Worm (Caenorhabditis elegans) whole organism, late embryonic: Measurements from ENCODE around the gene him-17.

Experiments
- C08G9.2 ChIP-seq: sonication (generic microtip); optimal IDR thresholded peaks from 2 replicates; lab custom pipeline; 2016; ENCODE audit warnings: mild to moderate bottlenecking, missing genetic modification characterization, moderate library complexity, missing compliant biosample characterization
- C38D4.7 ChIP-seq: fragments of 200-800 bp; sonication (Bioruptor generic); optimal IDR thresholded peaks from 2 replicates; lab custom pipeline; 2018; ENCODE audit warnings: mild to moderate bottlenecking, missing genetic modification characterization, moderate library complexity, missing compliant biosample characterization
- F13H6.1 ChIP-seq: sonication (generic microtip); optimal IDR thresholded peaks from 2 replicates; lab custom pipeline; 2016; ENCODE audit warnings: missing genetic modification characterization, missing compliant biosample characterization
- K02D7.2 ChIP-seq: sonication (generic microtip); optimal IDR thresholded peaks from 2 replicates; lab custom pipeline; 2017; ENCODE audit warnings: mild to moderate bottlenecking, missing genetic modification characterization, missing compliant biosample characterization
- K09A11.1 ChIP-seq: sonication (generic microtip); optimal IDR thresholded peaks from 2 replicates; lab custom pipeline; 2017; ENCODE audit warnings: antibody characterized with exemption, mild to moderate bottlenecking, missing genetic modification characterization, missing compliant biosample characterization; ENCODE audit not compliant: insufficient read depth
- ceh-18 ChIP-seq: sonication (generic microtip); optimal IDR thresholded peaks from 2 replicates; lab custom pipeline; 2016; ENCODE audit warnings: missing genetic modification characterization, missing compliant biosample characterization
- ceh-19 ChIP-seq: fragments of 200-800 bp; sonication (Bioruptor generic); optimal IDR thresholded peaks from 2 replicates; lab custom pipeline; 2018; ENCODE audit warnings: mild to moderate bottlenecking, missing genetic modification characterization, missing compliant biosample characterization
- ceh-2 ChIP-seq: sonication (generic microtip); optimal IDR thresholded peaks from 2 replicates; lab custom pipeline; 2016; ENCODE audit warnings: missing genotype, missing genetic modification characterization, missing compliant biosample characterization
- ceh-24 ChIP-seq: sonication (generic microtip); optimal IDR thresholded peaks from 2 replicates; lab custom pipeline; 2016; ENCODE audit warnings: mild to moderate bottlenecking, missing genetic modification characterization, missing compliant biosample characterization
- ceh-30 ChIP-seq: fragments of 150-350 bp; optimal IDR thresholded peaks from 2 replicates; lab custom pipeline; 2014; ENCODE audit warnings: missing biosample characterization, missing genetic modification characterization
- ceh-34 ChIP-seq: sonication (generic microtip); optimal IDR thresholded peaks from 2 replicates; lab custom pipeline; 2016; ENCODE audit warnings: mild to moderate bottlenecking, missing genetic modification characterization, missing compliant biosample characterization
- ceh-6 ChIP-seq: fragments of 200-800 bp; sonication (Bioruptor generic); optimal IDR thresholded peaks from 2 replicates; lab custom pipeline; 2018; ENCODE audit warnings: mild to moderate bottlenecking, missing genetic modification characterization, missing compliant biosample characterization
- dmd-4 ChIP-seq: sonication (generic microtip); optimal IDR thresholded peaks from 2 replicates; lab custom pipeline; 2016; ENCODE audit warnings: borderline replicate concordance, missing genetic modification characterization, missing compliant biosample characterization
- elt-2 ChIP-seq: sonication (generic microtip); optimal IDR thresholded peaks from 2 replicates; lab custom pipeline; 2016; ENCODE audit warnings: missing genetic modification reagents, missing genetic modification characterization, missing compliant biosample characterization
- elt-4 ChIP-seq: sonication (generic microtip); optimal IDR thresholded peaks from 2 replicates; lab custom pipeline; 2016; ENCODE audit warnings: missing genetic modification characterization, missing compliant biosample characterization
- ets-4 ChIP-seq: sonication (generic microtip); optimal IDR thresholded peaks from 2 replicates; lab custom pipeline; 2016; ENCODE audit warnings: missing genetic modification characterization, missing compliant biosample characterization
- eyg-1 ChIP-seq: sonication (generic microtip); optimal IDR thresholded peaks from 2 replicates; lab custom pipeline; 2016; ENCODE audit warnings: missing genotype, missing genetic modification characterization, missing compliant biosample characterization
- fax-1 ChIP-seq: sonication (generic microtip); optimal IDR thresholded peaks from 2 replicates; lab custom pipeline; 2016; ENCODE audit warnings: missing genotype, missing genetic modification characterization, missing compliant biosample characterization
- hlh-15 ChIP-seq: sonication (generic microtip); optimal IDR thresholded peaks from 2 replicates; lab custom pipeline; 2016; ENCODE audit warnings: missing genetic modification characterization, missing compliant biosample characterization
- hlh-30 ChIP-seq: sonication (generic microtip); optimal IDR thresholded peaks from 2 replicates; lab custom pipeline; 2017; ENCODE audit warnings: antibody characterized with exemption, missing genetic modification characterization, missing compliant biosample characterization; ENCODE audit not compliant: insufficient read depth
- hlh-8 ChIP-seq: sonication (generic microtip); optimal IDR thresholded peaks from 2 replicates; lab custom pipeline; 2016; ENCODE audit warnings: missing genotype, missing genetic modification characterization, missing compliant biosample characterization
- lim-6 ChIP-seq: sonication (generic microtip); optimal IDR thresholded peaks from 2 replicates; lab custom pipeline; 2016; ENCODE audit warnings: missing genetic modification characterization, missing compliant biosample characterization
- mec-3 ChIP-seq: sonication (generic microtip); optimal IDR thresholded peaks from 2 replicates; lab custom pipeline; 2016; ENCODE audit warnings: borderline replicate concordance, missing genetic modification characterization, missing compliant biosample characterization
- nhr-11 ChIP-seq: fragments of 150-350 bp; optimal IDR thresholded peaks from 2 replicates; lab custom pipeline; 2014; ENCODE audit warnings: missing biosample characterization, missing genetic modification characterization
- nhr-232 ChIP-seq: sonication (generic microtip); optimal IDR thresholded peaks from 2 replicates; lab custom pipeline; 2016; ENCODE audit warnings: missing genetic modification characterization, missing compliant biosample characterization
- npax-4 ChIP-seq: sonication (generic microtip); optimal IDR thresholded peaks from 2 replicates; lab custom pipeline; 2016; ENCODE audit warnings: missing genetic modification characterization, missing compliant biosample characterization
- pat-9 ChIP-seq: fragments of 200-800 bp; sonication (Bioruptor generic); optimal IDR thresholded peaks from 2 replicates; lab custom pipeline; 2018; ENCODE audit warnings: mild to moderate bottlenecking, missing genetic modification characterization, moderate library complexity, missing compliant biosample characterization
- pha-2 ChIP-seq: sonication (generic microtip); optimal IDR thresholded peaks from 2 replicates; lab custom pipeline; 2017; ENCODE audit warnings: mild to moderate bottlenecking, missing genetic modification characterization, missing compliant biosample characterization
- pqm-1 ChIP-seq: sonication (generic microtip); optimal IDR thresholded peaks from 2 replicates; lab custom pipeline; 2016; ENCODE audit warnings: missing genetic modification characterization, missing compliant biosample characterization
- pros-1 ChIP-seq: fragments of 150-350 bp; optimal IDR thresholded peaks from 2 replicates; lab custom pipeline; 2014; ENCODE audit warnings: missing biosample characterization, missing genetic modification reagents, missing genetic modification characterization
- rnt-1 ChIP-seq: sonication (generic microtip); optimal IDR thresholded peaks from 2 replicates; lab custom pipeline; 2016; ENCODE audit warnings: missing genetic modification characterization, missing compliant biosample characterization
- sox-2 ChIP-seq: fragments of 200-800 bp; sonication (Bioruptor generic); IDR thresholded peaks from 2 replicates; pipeline ENCODE4 v1.3.6; 2022; ENCODE audit warnings: missing genetic modification reagents, missing genetic modification characterization, missing compliant biosample characterization
- syd-9 ChIP-seq: sonication (generic microtip); optimal IDR thresholded peaks from 2 replicates; lab custom pipeline; 2016; ENCODE audit warnings: mild to moderate bottlenecking, missing genetic modification characterization, moderate library complexity, missing compliant biosample characterization
- unc-42 ChIP-seq: sonication (generic microtip); optimal IDR thresholded peaks from 2 replicates; lab custom pipeline; 2016; ENCODE audit warnings: missing genotype, missing genetic modification characterization, missing compliant biosample characterization
- unc-86 ChIP-seq: sonication (generic microtip); optimal IDR thresholded peaks from 2 replicates; lab custom pipeline; 2016; ENCODE audit warnings: missing genetic modification characterization, missing compliant biosample characterization
- zip-5 ChIP-seq: sonication (generic microtip); optimal IDR thresholded peaks from 2 replicates; lab custom pipeline; 2016; ENCODE audit warnings: missing genetic modification characterization, missing compliant biosample characterization
- ztf-16 ChIP-seq: sonication (generic microtip); optimal IDR thresholded peaks from 2 replicates; lab custom pipeline; 2017; ENCODE audit warnings: missing genetic modification characterization, missing compliant biosample characterization

The him-17 gene

DNA sequence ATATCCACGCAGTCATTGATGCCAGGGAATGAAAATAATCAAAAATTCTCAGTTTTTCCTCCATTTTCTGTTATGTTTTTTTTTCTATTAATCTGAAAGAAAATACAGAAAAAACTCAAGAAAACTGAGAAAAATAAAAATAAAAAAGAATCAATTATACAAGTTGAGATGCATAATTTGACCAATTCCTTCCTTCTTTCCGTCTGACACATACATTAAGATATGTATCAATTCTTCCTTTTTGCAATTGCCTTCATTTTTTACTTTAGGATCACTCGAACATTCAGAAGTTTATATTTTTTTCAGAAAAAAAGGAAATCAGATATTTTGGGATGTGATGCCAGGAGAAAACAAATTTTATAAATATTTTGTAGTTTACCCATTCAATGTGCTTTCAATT, 30.9 kb downstream of the him-17 start, which contains the start of gene F57B1.5:
Gene F57B1.5, plus strand, starts transcription at position 301 of the 400 bp plus-strand sequence.
- TF ChIP-seq ceh-24 (tag; lab: Kevin White, UChicago): no peak
- TF ChIP-seq K09A11.1: no peak
- no peak for TF ChIP-seq K02D7.2 (tag; lab: Kevin White, UChicago)
- no peak for TF ChIP-seq unc-86 (tag; lab: Kevin White, UChicago)
- no peak for TF ChIP-seq ceh-30 (tag; lab: Kevin White, UChicago)
- no peak for TF ChIP-seq pat-9 (tag; lab: Kevin White, UChicago)
- TF ChIP-seq ceh-19: no peak
- no peak for TF ChIP-seq ceh-34 (tag; lab: Kevin White, UChicago)
- no peak for TF ChIP-seq hlh-8 (tag; lab: Kevin White, UChicago)
- TF ChIP-seq hlh-30 (tag; lab: Kevin White, UChicago): no peak
- no peak for TF ChIP-seq elt-4 (tag; lab: Kevin White, UChicago)
- no peak for TF ChIP-seq hlh-15 (tag; lab: Kevin White, UChicago)
- TF ChIP-seq pqm-1 (tag; lab: Kevin White, UChicago): no peak
- no peak for TF ChIP-seq C08G9.2 (tag; lab: Kevin White, UChicago)
- no peak for TF ChIP-seq unc-42 (tag; lab: Kevin White, UChicago)
- TF ChIP-seq sox-2: no peak
- TF ChIP-seq eyg-1 (tag; lab: Kevin White, UChicago): no peak

DNA sequence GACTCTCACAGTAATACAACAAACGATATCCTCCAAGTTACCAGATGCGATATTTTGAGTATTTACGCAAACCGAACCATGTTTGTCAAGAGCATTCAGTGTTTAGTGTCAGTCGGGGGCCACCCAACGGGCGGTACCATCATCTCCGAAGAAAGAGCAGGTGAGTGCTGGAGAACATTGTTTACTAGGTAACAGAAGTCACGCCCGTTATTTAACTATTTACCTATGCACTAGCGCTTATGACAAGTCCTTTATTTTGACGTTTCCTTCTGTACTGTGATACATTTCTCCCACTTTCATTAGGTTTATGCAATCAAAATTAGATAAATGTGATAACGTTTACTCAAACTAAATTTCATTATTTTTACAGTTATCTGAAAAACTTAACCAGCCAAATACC, 33.1 kb downstream of the him-17 start, which contains the start of gene F57B1.6:
Gene F57B1.6, plus strand, starts transcription at position 79 of the 400 bp plus-strand sequence.
- TF ChIP-seq pros-1 (tag; lab: Kevin White, UChicago) (no peak), fax-1 (tag; lab: Kevin White, UChicago) (no peak), rnt-1 (tag; lab: Kevin White, UChicago) (no peak), C38D4.7 (GFP tag; lab: Kevin White, UChicago) (no peak), lim-6 (tag; lab: Kevin White, UChicago) (no peak), npax-4 (tag; lab: Kevin White, UChicago) (no peak), eyg-1 (tag; lab: Kevin White, UChicago) (no peak)

DNA sequence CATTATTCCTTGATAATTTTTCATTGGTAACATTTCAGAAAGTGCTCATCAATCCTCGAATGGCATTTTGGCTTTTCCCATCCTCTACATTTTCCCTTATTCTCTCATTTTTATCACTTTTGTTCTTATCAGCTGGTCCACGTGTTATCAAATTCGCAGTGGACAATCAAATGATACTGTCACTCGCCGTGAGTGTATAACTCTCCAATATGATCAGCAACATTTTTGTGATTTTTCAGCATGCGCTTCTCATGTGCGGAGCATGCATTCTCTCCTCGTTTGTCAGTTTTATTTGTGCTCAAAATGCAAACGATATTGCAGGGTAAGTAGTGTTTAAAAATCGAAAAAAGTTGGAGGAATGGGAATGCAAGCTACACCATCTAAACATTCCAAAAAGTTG, 36.1 kb downstream of the him-17 start:
- TF ChIP-seq fax-1 (tag; lab: Kevin White, UChicago): no peak
- TF ChIP-seq nhr-11 (tag; lab: Kevin White, UChicago): no peak
- TF ChIP-seq dmd-4 (tag; lab: Kevin White, UChicago): no peak
- TF ChIP-seq nhr-232: no peak
- TF ChIP-seq pqm-1 (tag; lab: Kevin White, UChicago): peak; percentile 42
- TF ChIP-seq elt-2 (tag; lab: Kevin White, UChicago): peak; percentile 94
- TF ChIP-seq ceh-6: no peak
- TF ChIP-seq, all 69 proteins: peak for 2

DNA sequence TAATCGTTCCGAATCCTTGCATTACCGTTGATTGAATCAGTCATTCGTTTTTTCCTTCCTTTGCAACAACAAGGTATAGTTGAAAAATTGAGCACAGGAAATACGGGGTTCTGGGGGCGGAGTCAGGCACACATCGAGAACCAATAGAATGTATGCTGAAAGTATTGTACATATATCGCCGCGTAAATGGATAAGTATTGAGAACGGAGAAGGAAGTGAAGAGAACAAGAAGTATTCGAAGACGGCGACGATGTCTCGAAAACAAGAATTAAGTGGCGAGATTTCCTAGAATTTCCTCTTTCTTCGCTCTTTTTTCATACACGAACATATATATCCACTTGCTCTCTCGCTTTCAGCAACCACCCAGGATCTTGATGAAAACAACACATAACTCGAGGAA, 44.6 kb downstream of the him-17 start:
- TF ChIP-seq pha-2 (tag; lab: Kevin White, UChicago) (no peak), ceh-2 (tag; lab: Kevin White, UChicago) (no peak), pros-1 (tag; lab: Kevin White, UChicago) (no peak), unc-86 (tag; lab: Kevin White, UChicago) (no peak), C38D4.7 (GFP tag; lab: Kevin White, UChicago) (no peak), F13H6.1 (tag; lab: Kevin White, UChicago) (no peak), C08G9.2 (tag; lab: Kevin White, UChicago) (no peak), syd-9 (tag; lab: Kevin White, UChicago) (no peak), ceh-18 (tag; lab: Kevin White, UChicago) (no peak), ets-4 (tag; lab: Kevin White, UChicago) (no peak)

ce11 chrV:13229538-13229937, 53.0 kb downstream of the him-17 start:
- TF ChIP-seq mec-3 (tag; lab: Kevin White, UChicago) (no peak), hlh-8 (tag; lab: Kevin White, UChicago) (no peak), zip-5 (tag; lab: Kevin White, UChicago) (no peak), ztf-16 (tag; lab: Kevin White, UChicago) (no peak)
